Fruit fly (Drosophila melanogaster) whole organism: ENCODE results near the gene Acp76A.

Experiments used
- CG8478 ChIP-seq: fragments of >200 bp; optimal IDR thresholded peaks from 2 replicates; lab custom pipeline; 2018; ENCODE audit warnings: inconsistent platforms
- EcR ChIP-seq, 2 experiments: fragments of >200 bp; optimal IDR thresholded peaks; 2 replicates each; lab custom pipeline; 2017; ENCODE audit warnings: missing biosample characterization in 2 of 2, missing genetic modification characterization in 2 of 2, missing genetic modification reagents in 2 of 2
- pan ChIP-seq: fragments of >200 bp; optimal IDR thresholded peaks from 2 replicates; lab custom pipeline; 2017
- psq ChIP-seq: fragments of >200 bp; optimal IDR thresholded peaks from 2 replicates; lab custom pipeline; 2017
- usp ChIP-seq: fragments of >200 bp; optimal IDR thresholded peaks from 2 replicates; lab custom pipeline; 2017; ENCODE audit warnings: missing biosample characterization, missing genetic modification characterization, mixed read lengths

DNA sequence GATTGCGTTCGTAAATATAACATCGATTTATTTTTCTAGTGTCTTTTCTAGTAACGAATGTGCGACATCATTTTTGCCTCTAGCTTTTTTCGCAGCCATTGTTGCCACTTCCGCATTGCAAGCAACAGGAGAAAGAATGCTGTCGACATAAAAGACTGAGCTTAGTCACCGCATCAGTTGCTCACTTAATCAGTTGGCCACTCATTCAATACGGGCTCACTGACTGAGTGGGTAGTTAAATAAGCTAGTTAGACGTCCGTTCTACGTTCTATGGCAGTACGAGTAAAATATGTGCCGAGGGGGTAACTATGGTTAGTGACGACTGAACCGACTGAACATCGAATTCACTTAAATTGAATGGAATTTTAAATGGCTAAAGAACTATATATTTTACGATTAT, 24.1 kb upstream of the Acp76A start:
- TF ChIP-seq pan (no peak), CG8478 (lab: Kevin White, UChicago) (no peak), usp (GFP tag; lab: Kevin White, UChicago) (no peak), psq (lab: Kevin White, UChicago) (no peak), EcR (GFP tag; optimal IDR thresholded peaks at IDR 0.05; lab: Kevin White, UChicago) (no peak)
